Worm (Caenorhabditis elegans): ENCODE results near the gene ckk-1.

DNA sequence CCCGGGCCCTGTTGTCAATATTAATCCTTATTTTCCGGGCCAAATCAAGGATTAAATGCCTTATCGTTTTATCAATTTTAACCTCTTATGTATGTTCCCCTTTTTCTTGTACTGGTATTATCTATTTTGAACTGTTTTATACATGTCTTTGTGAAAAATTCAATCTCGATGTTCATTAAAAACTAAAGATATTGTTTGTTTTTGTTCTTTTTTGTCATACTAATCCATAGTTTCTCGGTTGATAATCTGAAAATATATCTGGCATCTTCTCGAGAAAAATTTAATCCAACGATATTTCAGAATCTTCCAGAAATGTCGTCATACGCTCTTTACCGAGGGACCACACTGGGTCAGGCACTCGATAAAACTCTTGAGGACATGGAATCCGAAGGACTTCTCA lies 58.5 kb downstream of the ckk-1 start, which contains the start of gene B0336.13:
- TF ChIP-seq ama-1 (optimal IDR thresholded peaks at IDR 0.05) (no peak), ama-1 (GFP tag; optimal IDR thresholded peaks at IDR 0.05) (no peak), bed-1 (GFP tag; IDR thresholded peaks at IDR 0.05) (no peak), ceh-79 (tag; optimal IDR thresholded peaks at IDR 0.05) (no peak), dpl-1 (GFP tag; optimal IDR thresholded peaks at IDR 0.05) (no peak), unc-62 (GFP tag; optimal IDR thresholded peaks at IDR 0.05) (no peak), sea-2 (GFP tag; IDR thresholded peaks at IDR 0.05) (no peak), akir-1 (GFP tag; optimal IDR thresholded peaks at IDR 0.05) (no peak), lin-35 (GFP tag; optimal IDR thresholded peaks at IDR 0.05) (no peak), ccch-3 (GFP tag; optimal IDR thresholded peaks at IDR 0.05) (no peak), hsf-1 (GFP tag; IDR thresholded peaks at IDR 0.05) (0 out of 2 replicates have a peak, but pooled peaks have one; percentile 46), F55B11.4 (tag; optimal IDR thresholded peaks at IDR 0.05; ENCODE audit: borderline replicate concordance, insufficient read depth) (no peak), Y53F4B.3 (GFP tag; IDR thresholded peaks at IDR 0.05) (no peak), madf-3 (GFP tag; IDR thresholded peaks at IDR 0.05) (no peak), attf-5 (GFP tag; optimal IDR thresholded peaks at IDR 0.05) (no peak)
